Worm (Caenorhabditis elegans) whole organism, early embryonic: ENCODE measurements around the gene cyk-1.

Source experiments
- B0310.2 ChIP-seq: sonication (generic microtip); optimal IDR thresholded peaks from 2 replicates; lab custom pipeline; 2016; ENCODE audit warnings: mild to moderate bottlenecking, missing genetic modification characterization, missing compliant biosample characterization
- F13C5.2 ChIP-seq: sonication (generic microtip); optimal IDR thresholded peaks from 2 replicates; lab custom pipeline; 2017; ENCODE audit warnings: mild to moderate bottlenecking, missing genetic modification characterization, inconsistent platforms, missing compliant biosample characterization
- aly-1 ChIP-seq: sonication (generic microtip); optimal IDR thresholded peaks from 2 replicates; lab custom pipeline; 2016; ENCODE audit warnings: missing genetic modification characterization, missing compliant biosample characterization
- ama-1 ChIP-seq: fragments of 150-350 bp; optimal IDR thresholded peaks from 2 replicates; lab custom pipeline; 2014
- ceh-13 ChIP-seq: fragments of 200-800 bp; sonication (Bioruptor generic); optimal IDR thresholded peaks from 2 replicates; lab custom pipeline; 2018; ENCODE audit warnings: mild to moderate bottlenecking, missing genetic modification characterization, missing compliant biosample characterization
- ceh-36 ChIP-seq: sonication (generic microtip); optimal IDR thresholded peaks from 2 replicates; lab custom pipeline; 2016; ENCODE audit warnings: missing genetic modification characterization, inconsistent platforms, missing compliant biosample characterization
- ets-7 ChIP-seq: sonication (generic microtip); optimal IDR thresholded peaks from 2 replicates; lab custom pipeline; 2016; ENCODE audit warnings: missing genotype, missing genetic modification characterization, missing compliant biosample characterization
- flt-1 ChIP-seq: fragments of 200-800 bp; sonication (Bioruptor generic); IDR thresholded peaks from 2 replicates; pipeline ENCODE4 v1.3.6; 2022; ENCODE audit warnings: missing genetic modification characterization, missing compliant biosample characterization
- hmbx-1 ChIP-seq: sonication (generic microtip); optimal IDR thresholded peaks from 2 replicates; lab custom pipeline; 2016; ENCODE audit warnings: mild to moderate bottlenecking, missing genetic modification characterization, missing compliant biosample characterization
- hmg-4 ChIP-seq: fragments of 200-800 bp; sonication (Bioruptor generic); optimal IDR thresholded peaks from 2 replicates; lab custom pipeline; 2018; ENCODE audit warnings: mild to moderate bottlenecking, missing genetic modification characterization, missing compliant biosample characterization
- hnd-1 ChIP-seq: sonication (generic microtip); optimal IDR thresholded peaks from 2 replicates; lab custom pipeline; 2016; ENCODE audit warnings: missing genetic modification characterization, missing compliant biosample characterization
- pes-1 ChIP-seq: fragments of 200-800 bp; sonication (Bioruptor generic); IDR thresholded peaks from 2 replicates; pipeline ENCODE4 v1.3.6; 2022; ENCODE audit warnings: missing genetic modification reagents, missing genetic modification characterization, missing compliant biosample characterization
- scrt-1 ChIP-seq: fragments of 200-800 bp; sonication (Bioruptor generic); IDR thresholded peaks from 2 replicates; pipeline ENCODE4 v1.3.6; 2022; ENCODE audit warnings: missing genetic modification characterization, missing compliant biosample characterization
- sea-1 ChIP-seq: fragments of 200-800 bp; sonication (Bioruptor generic); conservative IDR thresholded peaks from 2 replicates; pipeline ENCODE4 v1.3.6; 2022; ENCODE audit warnings: missing genetic modification characterization, missing compliant biosample characterization
- tbx-11 ChIP-seq: fragments of 200-800 bp; sonication (Bioruptor generic); IDR thresholded peaks from 2 replicates; pipeline ENCODE4 v1.3.6; 2022; ENCODE audit warnings: missing genetic modification characterization, missing compliant biosample characterization
- tbx-37 ChIP-seq: fragments of 200-800 bp; sonication (Bioruptor generic); conservative IDR thresholded peaks from 2 replicates; pipeline ENCODE4 v1.3.6; 2022; ENCODE audit warnings: missing genetic modification reagents, missing genetic modification characterization, missing compliant biosample characterization
- tra-4 ChIP-seq: sonication (generic microtip); optimal IDR thresholded peaks from 2 replicates; lab custom pipeline; 2017; ENCODE audit warnings: missing genetic modification characterization, missing compliant biosample characterization

The cyk-1 gene

ce11 chrIII:7029105-7029504, at the start of gene cyk-1:
Gene cyk-1 (minus strand): TSS chrIII:7029205.
- TF ChIP-seq sea-1 (GFP tag; lab: Robert Waterston, UW), result no peak
- TF ChIP-seq hnd-1 (tag; lab: Kevin White, UChicago), result no peak
- TF ChIP-seq F13C5.2 (tag; lab: Kevin White, UChicago), result no peak
- TF ChIP-seq ceh-36 (tag; lab: Kevin White, UChicago), result no peak
- TF ChIP-seq hmbx-1 (tag; lab: Kevin White, UChicago), result no peak
- no peak for TF ChIP-seq tra-4
- TF ChIP-seq B0310.2, result no peak
- TF ChIP-seq tbx-37, result no peak
- no peak for TF ChIP-seq tbx-11 (GFP tag; lab: Robert Waterston, UW)
- no peak for TF ChIP-seq ama-1 (lab: Kevin White, UChicago)
- no peak for TF ChIP-seq scrt-1 (GFP tag; lab: Robert Waterston, UW)
- TF ChIP-seq hmg-4 (GFP tag; lab: Kevin White, UChicago), result no peak

- TF ChIP-seq tra-4 (no peak), ceh-13 (no peak), hnd-1 (tag; lab: Kevin White, UChicago) (no peak), aly-1 (tag; lab: Kevin White, UChicago) (no peak), ceh-36 (tag; lab: Kevin White, UChicago) (no peak), B0310.2 (no peak), flt-1 (GFP tag; lab: Robert Waterston, UW) (no peak), ets-7 (tag; lab: Kevin White, UChicago) (no peak), pes-1 (GFP tag; lab: Robert Waterston, UW) (no peak), scrt-1 (GFP tag; lab: Robert Waterston, UW) (no peak), tbx-37 (no peak), tbx-11 (GFP tag; lab: Robert Waterston, UW) (no peak), hmbx-1 (tag; lab: Kevin White, UChicago) (no peak), hmg-4 (GFP tag; lab: Kevin White, UChicago) (no peak), sea-1 (GFP tag; lab: Robert Waterston, UW) (no peak), ama-1 (lab: Kevin White, UChicago) (no peak), F13C5.2 (tag; lab: Kevin White, UChicago) (no peak)
Observed at ce11 chrIII:7078737-7079136, 49.7 kb upstream of the cyk-1 start, which contains the start of gene ZK418.6. Gene ZK418.6 (minus strand): TSS chrIII:7078837.

ce11 chrIII:7076386-7076785, 47.4 kb upstream of the cyk-1 start, which contains the start of gene ZK418.13:
Gene ZK418.13 (minus strand): TSS chrIII:7076486.
- TF ChIP-seq scrt-1 (GFP tag; lab: Robert Waterston, UW) (no peak), F13C5.2 (tag; lab: Kevin White, UChicago) (no peak), ets-7 (tag; lab: Kevin White, UChicago) (no peak), hnd-1 (tag; lab: Kevin White, UChicago) (no peak), tbx-37 (no peak), sea-1 (GFP tag; lab: Robert Waterston, UW) (no peak), pes-1 (GFP tag; lab: Robert Waterston, UW) (no peak), hmbx-1 (tag; lab: Kevin White, UChicago) (no peak), ceh-13 (no peak), ceh-36 (tag; lab: Kevin White, UChicago) (no peak), tra-4 (no peak), aly-1 (tag; lab: Kevin White, UChicago) (no peak), hmg-4 (GFP tag; lab: Kevin White, UChicago) (no peak), tbx-11 (GFP tag; lab: Robert Waterston, UW) (no peak), B0310.2 (no peak), ama-1 (lab: Kevin White, UChicago) (no peak), flt-1 (GFP tag; lab: Robert Waterston, UW) (no peak)

- TF ChIP-seq pes-1 (GFP tag; lab: Robert Waterston, UW), result no peak
- TF ChIP-seq aly-1 (tag; lab: Kevin White, UChicago), result no peak
- TF ChIP-seq tbx-37, result no peak
- TF ChIP-seq F13C5.2 (tag; lab: Kevin White, UChicago), result peak; percentile 60
- no peak for TF ChIP-seq hnd-1 (tag; lab: Kevin White, UChicago)
Observed at ce11 chrIII:7073801-7074386, 44.9 kb upstream of the cyk-1 start, which contains the start of gene ZK418.5. Gene ZK418.5 (minus strand): TSS chrIII:7073851.

- TF ChIP-seq ceh-36 (tag; lab: Kevin White, UChicago), result no peak
- TF ChIP-seq ets-7 (tag; lab: Kevin White, UChicago), result no peak
- TF ChIP-seq hmg-4 (GFP tag; lab: Kevin White, UChicago), result no peak
- TF ChIP-seq tra-4, result no peak
- no peak for TF ChIP-seq flt-1 (GFP tag; lab: Robert Waterston, UW)
- TF ChIP-seq hnd-1 (tag; lab: Kevin White, UChicago), result no peak
- no peak for TF ChIP-seq scrt-1 (GFP tag; lab: Robert Waterston, UW)
- no peak for TF ChIP-seq F13C5.2 (tag; lab: Kevin White, UChicago)
- TF ChIP-seq ceh-13, result no peak
- no peak for TF ChIP-seq pes-1 (GFP tag; lab: Robert Waterston, UW)
Observed at ce11 chrIII:7072452-7072851, 43.4 kb upstream of the cyk-1 start, which contains the start of gene lin-37. Gene lin-37 (minus strand): TSS chrIII:7072552.

- TF ChIP-seq tra-4, result no peak
- TF ChIP-seq ceh-13, result no peak
- no peak for TF ChIP-seq hmg-4 (GFP tag; lab: Kevin White, UChicago)
- TF ChIP-seq B0310.2, result no peak
- TF ChIP-seq hnd-1 (tag; lab: Kevin White, UChicago), result no peak
- TF ChIP-seq tbx-11 (GFP tag; lab: Robert Waterston, UW), result no peak
- no peak for TF ChIP-seq F13C5.2 (tag; lab: Kevin White, UChicago)
- TF ChIP-seq ets-7 (tag; lab: Kevin White, UChicago), result no peak
- no peak for TF ChIP-seq ceh-36 (tag; lab: Kevin White, UChicago)
- no peak for TF ChIP-seq ama-1 (lab: Kevin White, UChicago)
- no peak for TF ChIP-seq flt-1 (GFP tag; lab: Robert Waterston, UW)
- TF ChIP-seq aly-1 (tag; lab: Kevin White, UChicago), result no peak
- no peak for TF ChIP-seq sea-1 (GFP tag; lab: Robert Waterston, UW)
Observed at ce11 chrIII:7069981-7070380, 41.0 kb upstream of the cyk-1 start, which contains the start of gene tmem-17. Gene tmem-17 (plus strand): TSS chrIII:7070281.
